Worm (Caenorhabditis elegans): ENCODE data around the gene K02F6.1.

K02F6.1 gene

DNA sequence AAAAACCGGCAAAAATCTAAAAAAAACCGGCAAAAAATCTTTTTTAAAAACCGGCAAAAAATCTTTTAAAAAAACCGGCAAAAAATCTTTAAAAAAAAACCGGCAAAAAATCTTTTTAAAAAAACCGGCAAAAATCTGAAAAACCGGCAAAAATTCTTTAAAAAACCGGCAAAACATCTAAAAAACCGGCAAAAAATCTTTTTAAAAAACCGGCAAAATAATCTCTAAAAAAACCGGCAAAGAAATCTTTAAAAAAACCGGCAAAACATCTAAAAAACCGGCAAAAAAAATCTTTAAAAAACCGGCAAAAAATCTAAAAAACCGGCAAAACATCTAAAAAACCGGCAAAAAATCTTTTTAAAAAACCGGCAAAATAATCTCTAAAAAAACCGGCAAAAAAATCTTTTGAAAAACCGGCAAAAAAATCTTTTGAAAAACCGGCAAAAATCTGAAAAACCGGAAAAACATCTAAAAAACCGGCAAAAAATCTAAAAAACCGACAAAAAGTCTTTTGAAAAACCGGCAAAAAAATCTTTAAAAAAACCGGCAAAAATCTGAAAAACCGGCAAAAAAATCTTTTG is 16.7 kb downstream of the K02F6.1 start:
- TF ChIP-seq efl-3 (GFP tag; optimal IDR thresholded peaks at IDR 0.05) (peak; percentile 23), irx-1 (tag; optimal IDR thresholded peaks at IDR 0.05) (peak; percentile 29)

- no peak for TF ChIP-seq F16B12.6 (tag; optimal IDR thresholded peaks at IDR 0.05)
- no peak for TF ChIP-seq efl-1 (optimal IDR thresholded peaks at IDR 0.05)
- TF ChIP-seq efl-1 (GFP tag; optimal IDR thresholded peaks at IDR 0.05 in 1 of 2) = peak in 1 of 2 experiments; percentile 5
- TF ChIP-seq ceh-90 (tag; optimal IDR thresholded peaks at IDR 0.05) = no peak
- no peak for TF ChIP-seq ceh-88 (GFP tag; IDR thresholded peaks at IDR 0.05)
Observed at ce11 chrII:2578216-2578615, 24.5 kb downstream of the K02F6.1 start.

- TF ChIP-seq zag-1 (tag; optimal IDR thresholded peaks at IDR 0.05) (no peak), tlp-1 (tag; optimal IDR thresholded peaks at IDR 0.05) (no peak), ceh-63 (GFP tag; optimal IDR thresholded peaks at IDR 0.05) (no peak), unc-62 (GFP tag; optimal IDR thresholded peaks at IDR 0.05) (no peak), mef-2 (tag; optimal IDR thresholded peaks at IDR 0.05) (no peak), snpc-4 (tag; optimal IDR thresholded peaks at IDR 0.05) (no peak), nhr-11 (tag; optimal IDR thresholded peaks at IDR 0.05) (no peak), fkh-10 (GFP tag; optimal IDR thresholded peaks at IDR 0.05) (no peak), nhr-20 (tag; optimal IDR thresholded peaks at IDR 0.05) (no peak), egl-13 (tag; optimal IDR thresholded peaks at IDR 0.05) (no peak), tbx-2 (tag; optimal IDR thresholded peaks at IDR 0.05) (no peak), mdl-1 (tag; optimal IDR thresholded peaks at IDR 0.05) (no peak), elt-2 (tag; optimal IDR thresholded peaks at IDR 0.05) (no peak), pqm-1 (tag; optimal IDR thresholded peaks at IDR 0.05) (no peak), pax-3 (tag; optimal IDR thresholded peaks at IDR 0.05) (no peak), mep-1 (tag; optimal IDR thresholded peaks at IDR 0.05) (no peak), lsy-2 (tag; optimal IDR thresholded peaks at IDR 0.05) (no peak), dsc-1 (tag; optimal IDR thresholded peaks at IDR 0.05) (no peak), hlh-4 (tag; optimal IDR thresholded peaks at IDR 0.05) (no peak), jun-1 (tag; optimal IDR thresholded peaks at IDR 0.05) (no peak)
Observed at ce11 chrII:2583044-2583443, 29.3 kb downstream of the K02F6.1 start, which contains the start of gene sri-74. Gene sri-74, minus strand, starts transcription at chrII:2583144.

- TF ChIP-seq fkh-4 (tag; optimal IDR thresholded peaks at IDR 0.05; ENCODE audit: borderline replicate concordance) (no peak), nhr-237 (tag; optimal IDR thresholded peaks at IDR 0.05) (no peak), efl-1 (optimal IDR thresholded peaks at IDR 0.05) (no peak), efl-1 (GFP tag; optimal IDR thresholded peaks at IDR 0.05 in 1 of 2) (no peak), nhr-12 (tag; optimal IDR thresholded peaks at IDR 0.05) (no peak), tbx-2 (tag; optimal IDR thresholded peaks at IDR 0.05) (no peak), lin-35 (GFP tag; optimal IDR thresholded peaks at IDR 0.05) (no peak), nhr-19 (GFP tag; conservative IDR thresholded peaks at IDR 0.05) (no peak), ces-1 (GFP tag; optimal IDR thresholded peaks at IDR 0.05) (no peak)
Observed at ce11 chrII:2585493-2585892, 31.7 kb downstream of the K02F6.1 start, which contains the start of gene sri-36. Gene sri-36, minus strand, starts transcription at chrII:2585593.

ce11 chrII:2586861-2587554 is 33.2 kb downstream of the K02F6.1 start, which contains the start of the genes F33H12.7 and sri-39:
Gene F33H12.7, minus strand, starts transcription at chrII:2586911.
Gene sri-39, plus strand, starts transcription at chrII:2587504.
- TF ChIP-seq jun-1 (tag; optimal IDR thresholded peaks at IDR 0.05) (peak; percentile 52), lin-35 (GFP tag; optimal IDR thresholded peaks at IDR 0.05) (peak in 1 of 2 experiments; percentile 12), efl-1 (optimal IDR thresholded peaks at IDR 0.05) (no peak), efl-1 (GFP tag; optimal IDR thresholded peaks at IDR 0.05 in 1 of 2) (peak in 1 of 2 experiments; percentile 74), nhr-76 (tag; optimal IDR thresholded peaks at IDR 0.05) (no peak), ets-5 (GFP tag; IDR thresholded peaks at IDR 0.05) (no peak), lin-13 (GFP tag; optimal IDR thresholded peaks at IDR 0.05) (no peak), elt-2 (tag; optimal IDR thresholded peaks at IDR 0.05) (peak; percentile 96), unc-130 (tag; optimal IDR thresholded peaks at IDR 0.05) (no peak), elt-3 (tag; optimal IDR thresholded peaks at IDR 0.05) (no peak)

All from whole organism, L1 larva.